Worm (Caenorhabditis elegans): ENCODE data around the gene Y46G5A.18.

- TF ChIP-seq hlh-13 (GFP tag; optimal IDR thresholded peaks at IDR 0.05) (no peak), ceh-31 (tag; optimal IDR thresholded peaks at IDR 0.05) (no peak), pha-4 (tag; optimal IDR thresholded peaks at IDR 0.05) (no peak), nhr-11 (tag; optimal IDR thresholded peaks at IDR 0.05) (no peak)
Measured at ce11 chrII:12764476-12764875, 40.6 kb downstream of the Y46G5A.18 start.

All from whole organism, late embryonic.